Fruit fly (Drosophila melanogaster): ENCODE data around the gene CG15358.

Gene CG15358

dm6 chr2L:1884409-1885082, 1.5 kb upstream of the CG15358 start, which contains the start of gene Wdr62:
Gene Wdr62 (plus strand): TSS chr2L:1884622.
- TF ChIP-seq CG34367 (tag; optimal IDR thresholded peaks at IDR 0.05) (no peak), CG8301 (tag; optimal IDR thresholded peaks at IDR 0.05) (peak; percentile 8), CG32121 (GFP tag; IDR thresholded peaks at IDR 0.05) (no peak; the same call in 1 of the 2 replicates), D1 (tag; optimal IDR thresholded peaks at IDR 0.05) (no peak), CG17806 (tag; optimal IDR thresholded peaks at IDR 0.05) (peak; percentile 2), CG10348 (GFP tag; IDR thresholded peaks at IDR 0.05) (no peak), fd96Ca (GFP tag; IDR thresholded peaks at IDR 0.05) (peak; percentile 24; the same call in 1 of the 3 replicates), CG13204 (GFP tag; optimal IDR thresholded peaks at IDR 0.05) (peak; percentile 68), Pif1B (GFP tag; optimal IDR thresholded peaks at IDR 0.05) (peak; percentile 26), Pif1A (GFP tag; optimal IDR thresholded peaks at IDR 0.05) (peak; percentile 9), CG4496 (GFP tag; IDR thresholded peaks at IDR 0.05) (peak; percentile 72), CG15710 (tag; optimal IDR thresholded peaks at IDR 0.05) (no peak), EcR (GFP tag; optimal IDR thresholded peaks at IDR 0.05) (peak; percentile 63), gl (tag; optimal IDR thresholded peaks at IDR 0.05) (peak; percentile 21), Ets98B (GFP tag; IDR thresholded peaks at IDR 0.05) (peak; percentile 52), CG14655 (GFP tag; optimal IDR thresholded peaks at IDR 0.05) (peak; percentile 31), CG12605 (GFP tag; IDR thresholded peaks at IDR 0.05) (peak; percentile 58), CG8159 (tag; optimal IDR thresholded peaks at IDR 0.05) (peak; percentile 28), rn (GFP tag; IDR thresholded peaks at IDR 0.05) (no peak), CG9948 (tag; optimal IDR thresholded peaks at IDR 0.05) (no peak), Snoo (tag; optimal IDR thresholded peaks at IDR 0.05) (peak; percentile 55)

- no peak for TF ChIP-seq EcR (GFP tag; optimal IDR thresholded peaks at IDR 0.05)
- TF ChIP-seq CG8159 (tag; optimal IDR thresholded peaks at IDR 0.05): no peak
Measured at dm6 chr2L:1881380-1881779, 1.6 kb downstream of the CG15358 start, which contains the start of gene CG31663. Gene CG31663 (minus strand): TSS chr2L:1881480.

dm6 chr2L:1873609-1874096, 9.4 kb downstream of the CG15358 start:
- TF ChIP-seq CG17806 (tag; optimal IDR thresholded peaks at IDR 0.05) (no peak), CG8301 (tag; optimal IDR thresholded peaks at IDR 0.05) (no peak)

- TF ChIP-seq CG9948 (tag; optimal IDR thresholded peaks at IDR 0.05): no peak
- no peak for TF ChIP-seq gl (tag; optimal IDR thresholded peaks at IDR 0.05)
- no peak for TF ChIP-seq CG8301 (tag; optimal IDR thresholded peaks at IDR 0.05)
- TF ChIP-seq Ets98B (GFP tag; IDR thresholded peaks at IDR 0.05): no peak
- no peak for TF ChIP-seq CG8159 (tag; optimal IDR thresholded peaks at IDR 0.05)
- no peak for TF ChIP-seq CG34367 (tag; optimal IDR thresholded peaks at IDR 0.05)
- no peak for TF ChIP-seq Pif1A (GFP tag; optimal IDR thresholded peaks at IDR 0.05)
- TF ChIP-seq CG17806 (tag; optimal IDR thresholded peaks at IDR 0.05): no peak
- no peak for TF ChIP-seq Snoo (tag; optimal IDR thresholded peaks at IDR 0.05)
- TF ChIP-seq D1 (tag; optimal IDR thresholded peaks at IDR 0.05): no peak
- TF ChIP-seq CG32121 (GFP tag; IDR thresholded peaks at IDR 0.05): no peak
- no peak for TF ChIP-seq EcR (GFP tag; optimal IDR thresholded peaks at IDR 0.05)
Measured at dm6 chr2L:1869503-1869902, 13.5 kb downstream of the CG15358 start, which contains the start of gene CG7295. Gene CG7295 (plus strand): TSS chr2L:1869803.

dm6 chr2L:1861994-1862393, 21.0 kb downstream of the CG15358 start:
- TF ChIP-seq CG32121 (GFP tag; IDR thresholded peaks at IDR 0.05) (no peak), CG17806 (tag; optimal IDR thresholded peaks at IDR 0.05) (no peak), CG15710 (tag; optimal IDR thresholded peaks at IDR 0.05) (peak; percentile 30), CG4496 (GFP tag; IDR thresholded peaks at IDR 0.05) (0 out of 3 replicates have a peak, but pooled peaks have one; percentile 38), CG10348 (GFP tag; IDR thresholded peaks at IDR 0.05) (no peak), gl (tag; optimal IDR thresholded peaks at IDR 0.05) (no peak), Snoo (tag; optimal IDR thresholded peaks at IDR 0.05) (no peak), D1 (tag; optimal IDR thresholded peaks at IDR 0.05) (no peak), CG9948 (tag; optimal IDR thresholded peaks at IDR 0.05) (no peak), CG14655 (GFP tag; optimal IDR thresholded peaks at IDR 0.05) (peak; percentile 14), Pif1A (GFP tag; optimal IDR thresholded peaks at IDR 0.05) (no peak), Ets98B (GFP tag; IDR thresholded peaks at IDR 0.05) (no peak), fd96Ca (GFP tag; IDR thresholded peaks at IDR 0.05) (no peak), CG34367 (tag; optimal IDR thresholded peaks at IDR 0.05) (peak; percentile 20), Pif1B (GFP tag; optimal IDR thresholded peaks at IDR 0.05) (no peak), EcR (GFP tag; optimal IDR thresholded peaks at IDR 0.05) (no peak), CG8159 (tag; optimal IDR thresholded peaks at IDR 0.05) (peak; percentile 36), CG12605 (GFP tag; IDR thresholded peaks at IDR 0.05) (no peak), CG13204 (GFP tag; optimal IDR thresholded peaks at IDR 0.05) (no peak), CG8301 (tag; optimal IDR thresholded peaks at IDR 0.05) (peak; percentile 14), rn (GFP tag; IDR thresholded peaks at IDR 0.05) (no peak)

dm6 chr2L:1839019-1839418, 44.0 kb downstream of the CG15358 start:
- TF ChIP-seq CG17806 (tag; optimal IDR thresholded peaks at IDR 0.05) (no peak), CG34367 (tag; optimal IDR thresholded peaks at IDR 0.05) (no peak), Pif1A (GFP tag; optimal IDR thresholded peaks at IDR 0.05) (no peak), CG9948 (tag; optimal IDR thresholded peaks at IDR 0.05) (no peak), CG4496 (GFP tag; IDR thresholded peaks at IDR 0.05) (no peak), Ets98B (GFP tag; IDR thresholded peaks at IDR 0.05) (no peak), gl (tag; optimal IDR thresholded peaks at IDR 0.05) (no peak)

All from whole organism, pupa.